Fruit fly (Drosophila melanogaster): Measurements from ENCODE around the gene Scamp.

Gene Scamp

DNA sequence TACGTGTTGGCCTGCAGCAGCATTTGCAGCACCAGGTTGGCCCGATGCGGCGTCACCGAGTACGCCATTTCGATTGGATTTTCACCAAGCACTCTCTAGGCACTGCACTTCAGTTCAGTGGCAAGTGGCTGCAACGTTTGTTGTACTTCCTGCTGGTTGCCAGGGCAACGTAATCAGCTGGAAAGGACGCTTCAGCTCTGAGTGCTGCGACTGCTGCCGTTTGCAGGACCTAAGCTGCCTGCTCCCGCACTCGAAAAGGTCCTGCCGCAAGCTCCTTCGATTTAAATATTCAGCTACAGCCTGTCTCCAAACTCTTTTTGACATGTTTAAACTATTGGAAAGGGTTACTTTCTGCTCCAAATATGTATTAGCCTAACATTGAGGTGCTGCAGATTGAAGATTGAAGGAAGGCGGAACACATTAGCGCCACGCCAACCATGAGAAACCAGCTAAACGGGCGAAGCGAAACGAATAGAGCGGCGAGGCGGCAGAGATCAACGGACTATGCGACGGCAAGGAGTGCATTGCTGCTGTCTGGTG is 17.8 kb upstream of the Scamp start, which contains the start of the genes CG15642 and CG15641:
Gene CG15642 (minus strand): TSS at position 356 of the 540 bp plus-strand sequence.
Gene CG15641 (plus strand): TSS at position 490 of the 540 bp plus-strand sequence.
- no peak for TF ChIP-seq CG8478 (optimal IDR thresholded peaks at IDR 0.05)
- TF ChIP-seq CTCF (optimal IDR thresholded peaks at IDR 0.05), result no peak

DNA sequence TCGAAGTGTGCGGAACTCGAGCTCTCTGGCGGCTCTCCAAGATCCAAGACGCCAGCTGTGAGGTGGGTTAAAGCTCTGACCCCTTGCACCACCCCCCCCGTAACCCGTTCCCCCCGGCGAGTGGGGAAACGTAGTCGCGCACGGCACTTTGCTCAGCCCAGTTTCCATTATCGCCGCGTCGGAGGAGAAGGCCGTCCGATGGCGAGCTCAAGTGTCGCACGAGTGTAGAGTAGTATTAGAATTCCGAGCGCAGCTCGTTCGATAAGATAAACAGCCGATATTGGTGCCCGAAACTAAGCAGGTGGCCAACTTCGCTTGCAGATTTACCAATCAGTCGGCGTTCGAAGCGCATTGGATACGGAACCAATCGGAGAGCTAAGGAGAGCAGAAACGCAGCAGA is 15.7 kb upstream of the Scamp start:
- TF ChIP-seq CTCF (optimal IDR thresholded peaks at IDR 0.05) (no peak), CG8478 (optimal IDR thresholded peaks at IDR 0.05) (no peak)

DNA sequence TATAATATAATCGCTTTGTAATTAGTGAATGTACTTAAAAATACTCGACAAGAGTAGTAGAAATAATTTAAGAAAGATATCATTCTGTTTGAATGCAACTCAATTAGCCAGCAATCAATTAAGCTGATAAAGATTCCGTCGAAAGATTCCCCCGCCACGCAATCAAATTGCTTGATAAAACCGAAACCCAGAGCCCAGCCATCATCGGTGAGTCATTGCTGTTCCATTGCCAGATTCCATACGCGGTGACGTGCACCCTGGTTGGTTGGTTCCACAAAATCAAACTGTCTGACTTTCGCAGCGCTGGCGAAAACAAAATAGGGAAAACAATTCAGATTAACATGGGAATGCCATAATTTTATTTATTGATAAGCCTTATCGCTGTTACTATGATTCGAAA is 14.8 kb upstream of the Scamp start:
- TF ChIP-seq CTCF (optimal IDR thresholded peaks at IDR 0.05) (no peak), CG8478 (optimal IDR thresholded peaks at IDR 0.05) (no peak)

DNA sequence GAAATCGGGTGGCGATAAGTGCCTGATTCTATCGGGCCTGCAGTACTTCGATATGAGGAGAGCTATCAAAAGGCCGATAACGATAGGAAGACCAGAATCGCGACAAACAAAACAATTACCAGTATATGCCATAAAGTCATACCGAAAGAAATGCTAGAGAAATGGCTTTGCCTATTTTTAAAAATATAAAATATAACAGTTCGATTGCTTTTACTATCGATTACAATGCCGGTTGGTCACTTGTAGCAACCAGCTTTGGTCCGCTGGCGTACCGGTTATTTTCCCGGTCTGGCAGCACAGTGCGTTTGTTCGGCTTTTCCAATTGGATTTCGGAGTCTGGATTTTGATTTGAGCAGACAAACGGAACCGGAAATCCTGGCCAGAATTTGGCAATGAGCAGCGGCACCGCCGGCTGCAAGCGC is 12.8 kb upstream of the Scamp start, which contains the start of the genes shtd, CG6294 and CG6299:
Gene shtd (minus strand): TSS at position 6 of the 422 bp plus-strand sequence.
Gene CG6294 (plus strand): TSS at position 287 of the 422 bp plus-strand sequence.
Gene CG6299 (plus strand): TSS at position 287 of the 422 bp plus-strand sequence.
- peak in 1 of 2 experiments; percentile 23 for TF ChIP-seq CTCF (optimal IDR thresholded peaks at IDR 0.05)
- TF ChIP-seq CG8478 (optimal IDR thresholded peaks at IDR 0.05), result no peak

DNA sequence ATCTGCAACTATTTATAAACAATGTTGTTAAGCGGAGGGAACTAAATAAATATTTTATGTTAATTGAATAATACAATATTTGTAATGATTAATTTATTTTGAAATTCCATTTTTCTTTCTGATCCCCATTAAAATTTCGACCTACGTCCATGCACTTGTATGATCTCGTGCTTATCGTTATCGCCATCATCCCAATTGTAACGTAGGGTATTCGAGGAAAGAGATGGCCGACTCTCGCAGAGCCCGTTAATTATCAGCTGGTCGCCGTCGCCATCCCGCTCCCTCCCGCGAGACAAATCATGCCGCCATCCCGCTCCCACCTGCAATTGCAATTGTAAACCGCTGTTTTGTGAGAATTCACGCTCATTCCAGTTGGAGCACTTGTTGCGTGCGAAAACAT is 3.4 kb upstream of the Scamp start, which contains the start of gene CG11655:
Gene CG11655 (plus strand): TSS at position 351 of the 400 bp plus-strand sequence.
- no peak for TF ChIP-seq CG8478 (optimal IDR thresholded peaks at IDR 0.05)
- TF ChIP-seq CTCF (optimal IDR thresholded peaks at IDR 0.05), result no peak

DNA sequence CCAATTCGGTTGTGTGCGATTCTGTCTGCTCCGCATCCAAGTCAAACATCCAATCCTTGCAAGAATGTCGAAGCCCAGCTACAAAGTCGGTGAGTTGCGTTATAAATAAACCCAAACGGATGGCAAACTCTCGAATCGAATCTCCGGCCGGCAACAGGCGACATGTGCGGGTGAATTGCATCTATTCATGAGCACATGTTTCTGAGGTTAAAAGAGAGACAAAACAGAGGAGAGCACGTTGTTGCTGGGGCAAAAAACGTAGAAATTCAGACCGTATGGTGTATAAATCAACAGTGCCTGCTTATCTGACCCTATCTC is 603 bp upstream of the Scamp start:
- no peak for TF ChIP-seq CTCF (optimal IDR thresholded peaks at IDR 0.05)
- TF ChIP-seq CG8478 (optimal IDR thresholded peaks at IDR 0.05), result no peak

DNA sequence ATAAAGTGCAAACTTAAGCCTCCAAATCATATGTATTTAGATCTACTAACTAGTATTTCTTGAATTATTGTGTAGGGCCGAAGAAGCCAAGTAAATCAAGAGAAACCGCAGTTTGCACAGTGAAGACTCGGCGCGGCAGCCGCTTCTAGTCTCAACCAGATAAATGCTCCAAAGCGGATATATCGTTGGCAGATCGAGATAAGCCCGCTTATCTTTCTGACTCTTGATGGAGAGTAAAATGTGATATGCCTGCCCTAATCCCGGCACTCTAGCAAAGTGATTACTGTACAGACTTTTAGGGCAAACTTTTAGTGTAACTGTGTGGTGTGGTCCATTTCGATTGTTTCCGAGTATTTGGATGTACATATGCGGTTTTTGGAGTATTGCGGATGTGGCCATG is 874 bp downstream of the Scamp start:
- TF ChIP-seq CG8478 (optimal IDR thresholded peaks at IDR 0.05) (no peak), CTCF (optimal IDR thresholded peaks at IDR 0.05) (no peak)

DNA sequence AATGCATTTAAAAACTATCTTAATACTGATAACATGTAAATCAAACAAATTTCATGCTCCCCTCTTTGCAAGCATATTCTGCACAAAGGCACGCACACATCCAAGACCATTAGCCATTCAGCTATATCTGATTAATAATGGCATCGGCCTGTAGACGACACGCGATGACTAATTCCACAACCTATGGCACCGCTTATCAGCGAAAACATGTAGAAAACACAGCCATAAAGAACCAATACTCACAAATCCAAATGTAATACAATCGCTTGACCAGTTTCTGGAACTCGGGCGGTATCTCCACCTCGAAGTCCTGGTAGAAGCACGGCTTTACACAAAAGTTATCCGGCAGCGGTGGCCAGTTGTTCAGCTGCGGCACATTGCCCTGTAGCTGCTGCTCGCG is 1.5 kb downstream of the Scamp start:
- TF ChIP-seq CG8478 (optimal IDR thresholded peaks at IDR 0.05), result no peak
- no peak for TF ChIP-seq CTCF (optimal IDR thresholded peaks at IDR 0.05)

DNA sequence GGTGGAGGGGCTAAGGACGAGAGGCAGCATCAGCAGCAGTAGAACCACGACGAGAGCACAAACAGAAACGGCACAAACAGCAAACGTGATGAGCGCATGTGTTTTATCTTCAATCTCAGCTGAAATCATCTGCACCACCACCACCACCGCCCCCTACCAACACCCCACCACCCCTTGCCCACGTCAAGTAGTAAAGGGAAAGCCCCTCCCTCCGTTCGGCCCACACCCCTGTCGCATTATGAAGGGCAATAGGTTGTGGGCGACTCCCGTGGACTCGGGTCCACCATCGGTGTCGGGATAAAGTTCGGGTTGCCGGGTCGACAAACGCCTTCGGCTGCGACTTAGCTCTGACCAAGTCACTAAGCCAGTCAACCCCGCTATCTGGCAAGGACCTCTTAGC is 6.2 kb downstream of the Scamp start:
- TF ChIP-seq CTCF (optimal IDR thresholded peaks at IDR 0.05) (no peak), CG8478 (optimal IDR thresholded peaks at IDR 0.05) (no peak)

DNA sequence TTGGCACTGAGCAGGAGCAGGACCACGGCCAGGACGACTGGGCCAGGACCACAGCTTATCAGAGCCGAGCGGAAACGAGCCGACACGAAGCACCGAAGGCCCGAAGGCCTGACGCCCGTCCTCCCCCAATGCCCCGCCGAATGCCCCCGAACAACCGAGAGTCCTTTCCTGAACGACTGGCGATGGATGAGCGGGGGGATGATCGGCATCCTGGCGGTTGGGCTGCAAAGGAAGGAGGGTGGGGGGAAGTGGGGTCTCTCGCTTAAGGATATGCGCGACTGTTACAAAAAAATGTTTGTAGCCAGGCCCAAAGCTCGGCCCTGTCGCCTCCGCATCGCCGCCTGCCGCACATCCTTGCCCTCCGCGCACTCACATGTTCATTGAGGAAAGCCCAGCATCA is 8.4 kb downstream of the Scamp start, which contains the start of gene Cngl:
Gene Cngl (minus strand): TSS at position 8 of the 400 bp plus-strand sequence.
- TF ChIP-seq CTCF (optimal IDR thresholded peaks at IDR 0.05) (no peak), CG8478 (optimal IDR thresholded peaks at IDR 0.05) (no peak)

DNA sequence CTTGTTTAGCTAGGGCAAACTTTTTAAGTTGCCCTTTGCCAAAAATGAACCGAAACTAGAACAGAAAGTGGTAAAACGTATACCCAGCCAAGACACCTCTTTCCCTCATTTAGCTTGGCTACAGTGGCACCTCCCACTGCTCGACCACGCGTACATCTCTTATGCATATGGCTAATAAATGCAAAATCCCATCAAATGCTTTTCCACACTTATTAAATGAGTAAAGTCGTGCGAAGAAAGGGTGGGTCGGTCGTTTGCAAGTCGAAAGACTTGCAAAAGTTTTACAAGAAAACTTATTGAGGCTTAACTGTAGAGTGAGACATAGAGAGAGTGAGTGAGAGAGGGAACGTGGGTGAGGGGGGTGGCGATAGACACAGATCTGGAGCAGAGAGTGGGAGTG is 42.9 kb downstream of the Scamp start:
- no peak for TF ChIP-seq CG8478 (optimal IDR thresholded peaks at IDR 0.05)
- TF ChIP-seq CTCF (optimal IDR thresholded peaks at IDR 0.05), result no peak

DNA sequence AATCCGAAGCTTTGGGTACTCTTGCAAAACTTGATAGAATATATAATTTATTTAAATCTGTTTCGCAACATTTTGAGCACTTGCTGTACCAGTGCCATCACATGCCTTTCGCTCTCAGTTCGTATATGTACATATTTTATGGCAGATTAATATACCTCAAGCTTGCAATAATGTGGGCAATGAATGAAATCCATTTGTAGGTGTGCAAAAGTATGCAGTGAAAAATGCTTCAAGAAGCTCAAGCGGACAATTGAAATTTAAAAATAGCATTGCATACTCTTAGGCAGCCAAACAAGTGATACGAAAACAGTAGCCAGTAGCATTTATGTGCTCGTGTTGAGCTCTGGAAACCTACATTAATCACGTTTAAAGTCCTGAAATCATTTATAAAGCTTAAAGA is 47.8 kb downstream of the Scamp start:
- no peak for TF ChIP-seq CG8478 (optimal IDR thresholded peaks at IDR 0.05)
